Fruit fly (Drosophila melanogaster) whole organism, embryonic: ENCODE measurements around the gene CG31454.

Source experiments
- CG10147 ChIP-seq: fragments of 200-800 bp; sonication (Bioruptor generic); optimal IDR thresholded peaks from 2 replicates; lab custom pipeline; 2019; ENCODE audit warnings: missing biosample characterization, mild to moderate bottlenecking, missing genetic modification characterization, moderate library complexity
- CG10209 ChIP-seq: fragments of 200-800 bp; sonication (Bioruptor generic); optimal IDR thresholded peaks from 3 replicates; lab custom pipeline; 2017; ENCODE audit warnings: missing biosample characterization, mild to moderate bottlenecking, missing genetic modification characterization, missing genetic modification reagents
- CG10431 ChIP-seq: fragments of 200-800 bp; sonication (Bioruptor generic); optimal IDR thresholded peaks from 3 replicates; lab custom pipeline; 2018; ENCODE audit warnings: missing biosample characterization, mild to moderate bottlenecking, missing genetic modification characterization
- CG10462 ChIP-seq: fragments of 200-800 bp; sonication (Bioruptor generic); optimal IDR thresholded peaks from 2 replicates; lab custom pipeline; 2016; ENCODE audit warnings: missing biosample characterization, missing genetic modification characterization
- CG11560 ChIP-seq: fragments of 200-800 bp; sonication (Bioruptor generic); IDR thresholded peaks from 3 replicates; pipeline ENCODE4 v1.3.6; 2022; ENCODE audit warnings: missing biosample characterization, missing genetic modification characterization
- CG11696 ChIP-seq: fragments of 200-800 bp; sonication (Bioruptor generic); IDR thresholded peaks from 2 replicates; pipeline ENCODE4 v1.3.6; 2022; ENCODE audit warnings: missing biosample characterization, missing genetic modification characterization
- CG1233 ChIP-seq: fragments of 200-800 bp; sonication (Bioruptor generic); optimal IDR thresholded peaks from 4 replicates; lab custom pipeline; 2018; ENCODE audit warnings: missing biosample characterization, mild to moderate bottlenecking, missing genetic modification characterization
- CG12769 ChIP-seq: fragments of 200-800 bp; sonication (Bioruptor generic); optimal IDR thresholded peaks from 2 replicates; lab custom pipeline; 2019; ENCODE audit warnings: missing biosample characterization, mild to moderate bottlenecking, missing genetic modification characterization, moderate library complexity
- CG14860 ChIP-seq: fragments of 200-800 bp; sonication (Bioruptor generic); IDR thresholded peaks from 3 replicates; pipeline ENCODE4 v1.3.6; 2022; ENCODE audit warnings: missing biosample characterization, missing genetic modification characterization; ENCODE audit not compliant: partially characterized antibody
- CG14965 ChIP-seq: fragments of 200-800 bp; sonication (Bioruptor generic); optimal IDR thresholded peaks from 2 replicates; lab custom pipeline; 2016; ENCODE audit warnings: missing biosample characterization, missing genetic modification characterization, borderline replicate concordance
- CG15073 ChIP-seq: fragments of 200-800 bp; sonication (Bioruptor generic); optimal IDR thresholded peaks from 2 replicates; lab custom pipeline; 2016; ENCODE audit warnings: missing biosample characterization, missing genetic modification characterization
- CG16813 ChIP-seq: fragments of 200-800 bp; sonication (Bioruptor generic); IDR thresholded peaks from 3 replicates; pipeline ENCODE4 v1.3.6; 2022; ENCODE audit warnings: missing biosample characterization, missing genetic modification characterization; ENCODE audit not compliant: partially characterized antibody
- CG1832 ChIP-seq: fragments of 200-800 bp; sonication (Bioruptor generic); optimal IDR thresholded peaks from 2 replicates; lab custom pipeline; 2017; ENCODE audit warnings: missing biosample characterization, mild to moderate bottlenecking, missing genetic modification characterization, inconsistent platforms
- CG2120 ChIP-seq: fragments of 200-800 bp; sonication (Bioruptor generic); optimal IDR thresholded peaks from 3 replicates; lab custom pipeline; 2016; ENCODE audit warnings: missing biosample characterization, missing genetic modification characterization
- CG2202 ChIP-seq: fragments of 200-800 bp; sonication (Bioruptor generic); optimal IDR thresholded peaks from 2 replicates; lab custom pipeline; 2018; ENCODE audit warnings: missing biosample characterization, mild to moderate bottlenecking, missing genetic modification characterization
- CG2889 ChIP-seq: fragments of 200-800 bp; sonication (Bioruptor generic); IDR thresholded peaks from 3 replicates; pipeline ENCODE4 v1.3.6; 2022; ENCODE audit warnings: missing biosample characterization, missing genetic modification characterization
- CG3163 ChIP-seq: fragments of 200-800 bp; sonication (Bioruptor generic); optimal IDR thresholded peaks from 3 replicates; lab custom pipeline; 2016; ENCODE audit warnings: missing biosample characterization, missing genetic modification characterization
- CG3281 ChIP-seq: fragments of 200-800 bp; sonication (Bioruptor generic); optimal IDR thresholded peaks from 3 replicates; lab custom pipeline; 2017; ENCODE audit warnings: missing biosample characterization, mild to moderate bottlenecking, missing genetic modification characterization
- CG33213 ChIP-seq: fragments of 200-800 bp; sonication (Bioruptor generic); optimal IDR thresholded peaks from 3 replicates; lab custom pipeline; 2016; ENCODE audit warnings: missing biosample characterization, missing genetic modification characterization
- CG33557 ChIP-seq: fragments of 200-800 bp; sonication (Bioruptor generic); optimal IDR thresholded peaks from 2 replicates; lab custom pipeline; 2019; ENCODE audit warnings: missing biosample characterization, mild to moderate bottlenecking, missing genetic modification characterization, moderate library complexity
- CG4282 ChIP-seq: fragments of 200-800 bp; sonication (Bioruptor generic); optimal IDR thresholded peaks from 2 replicates; lab custom pipeline; 2016; ENCODE audit warnings: missing biosample characterization, missing genetic modification characterization
- CG4328 ChIP-seq: fragments of 200-800 bp; sonication (Bioruptor generic); optimal IDR thresholded peaks from 3 replicates; lab custom pipeline; 2017; ENCODE audit warnings: missing biosample characterization, missing genetic modification reagents, missing genetic modification characterization
- CG4360 ChIP-seq: fragments of 200-800 bp; sonication (Bioruptor generic); IDR thresholded peaks from 2 replicates; pipeline ENCODE4 v1.3.6; 2022; ENCODE audit warnings: missing biosample characterization, missing genetic modification characterization
- CG43689 ChIP-seq: fragments of 200-800 bp; sonication (Bioruptor generic); IDR thresholded peaks from 2 replicates; pipeline ENCODE4 v1.3.6; 2022; ENCODE audit warnings: missing biosample characterization, missing genetic modification characterization
- CG6854 ChIP-seq: fragments of 200-800 bp; sonication (Bioruptor generic); optimal IDR thresholded peaks from 3 replicates; lab custom pipeline; 2017; ENCODE audit warnings: missing biosample characterization, mild to moderate bottlenecking, missing genetic modification characterization
- CkIIα-i1 ChIP-seq: fragments of 200-800 bp; sonication (Bioruptor generic); IDR thresholded peaks from 2 replicates; pipeline ENCODE4 v1.3.6; 2022; ENCODE audit warnings: missing biosample characterization, missing genetic modification characterization
- Dbx ChIP-seq: fragments of 200-800 bp; sonication (Bioruptor generic); IDR thresholded peaks from 3 replicates; pipeline ENCODE4 v1.3.6; 2022; ENCODE audit warnings: missing biosample characterization, missing genetic modification characterization
- Deaf1 ChIP-seq: fragments of 200-800 bp; optimal IDR thresholded peaks from 3 replicates; lab custom pipeline; 2019; ENCODE audit warnings: missing biosample characterization, mild to moderate bottlenecking, missing genetic modification characterization, moderate library complexity
- HmgD ChIP-seq: fragments of 200-800 bp; sonication (Bioruptor generic); optimal IDR thresholded peaks from 3 replicates; lab custom pipeline; 2016; ENCODE audit warnings: missing biosample characterization, missing genetic modification characterization
- HmgZ ChIP-seq: fragments of 200-800 bp; sonication (Bioruptor generic); optimal IDR thresholded peaks from 2 replicates; lab custom pipeline; 2018; ENCODE audit warnings: missing biosample characterization, mild to moderate bottlenecking, missing genetic modification characterization
- Hr51 ChIP-seq, 2 experiments: fragments of 200-800 bp; sonication (Bioruptor generic); optimal IDR thresholded peaks; 2 replicates in 1 of 2; 3 replicates in 1 of 2; lab custom pipeline; 2016 to 2018; ENCODE audit warnings: missing biosample characterization in 2 of 2, missing genetic modification characterization in 2 of 2, mild to moderate bottlenecking in 1 of 2, moderate library complexity in 1 of 2
- MBD-R2 ChIP-seq: fragments of 200-800 bp; sonication (Bioruptor generic); IDR thresholded peaks from 2 replicates; pipeline ENCODE4 v1.3.6; 2022; ENCODE audit warnings: missing biosample characterization, missing genetic modification characterization
- Max ChIP-seq: fragments of 200-800 bp; sonication (Bioruptor generic); optimal IDR thresholded peaks from 2 replicates; lab custom pipeline; 2016; ENCODE audit warnings: missing biosample characterization, mild to moderate bottlenecking, missing genetic modification characterization
- Mrtf ChIP-seq: fragments of 200-800 bp; sonication (Bioruptor generic); IDR thresholded peaks from 3 replicates; pipeline ENCODE4 v1.3.6; 2022; ENCODE audit warnings: missing biosample characterization, missing genetic modification characterization
- NC2α ChIP-seq: fragments of 200-800 bp; sonication (Bioruptor generic); optimal IDR thresholded peaks from 2 replicates; lab custom pipeline; 2016; ENCODE audit warnings: missing biosample characterization, missing genetic modification characterization
- Taf1 ChIP-seq: fragments of 200-800 bp; sonication (Bioruptor generic); IDR thresholded peaks from 2 replicates; pipeline ENCODE4 v1.3.6; 2022; ENCODE audit warnings: missing biosample characterization, missing genetic modification characterization
- Trl ChIP-seq, 3 experiments: fragments of >200 bp in 2 of 3; fragments of 200-800 bp in 1 of 3; sonication (Bioruptor generic) in 1 of 3; optimal IDR thresholded peaks; 2 replicates in 1 of 3; 3 replicates in 2 of 3; lab custom pipeline; 2016 to 2017; ENCODE audit warnings: missing biosample characterization in 1 of 3, missing genetic modification characterization in 1 of 3
- YL-1 ChIP-seq: fragments of 200-800 bp; sonication (Bioruptor generic); optimal IDR thresholded peaks from 3 replicates; lab custom pipeline; 2017; ENCODE audit warnings: missing biosample characterization, mild to moderate bottlenecking, missing genetic modification characterization
- cato ChIP-seq: fragments of 200-800 bp; sonication (Bioruptor generic); optimal IDR thresholded peaks from 2 replicates; lab custom pipeline; 2016; ENCODE audit warnings: missing biosample characterization, missing genetic modification characterization, borderline replicate concordance
- crp ChIP-seq, 2 experiments: fragments of 200-800 bp; sonication (Bioruptor generic); optimal IDR thresholded peaks; 2 replicates in 1 of 2; 3 replicates in 1 of 2; lab custom pipeline; 2017; ENCODE audit warnings: missing biosample characterization in 2 of 2, missing genetic modification characterization in 2 of 2, mild to moderate bottlenecking in 1 of 2, moderate library complexity in 1 of 2
- ftz-f1 ChIP-seq: fragments of 200-800 bp; sonication (Bioruptor generic); optimal IDR thresholded peaks from 2 replicates; lab custom pipeline; 2016; ENCODE audit warnings: missing biosample characterization, missing genetic modification characterization
- gce ChIP-seq: fragments of 200-800 bp; sonication (Bioruptor generic); IDR thresholded peaks from 3 replicates; pipeline ENCODE4 v1.3.6; 2022; ENCODE audit warnings: missing biosample characterization, missing genetic modification characterization
- jigr1 ChIP-seq: fragments of 200-800 bp; sonication (Bioruptor generic); IDR thresholded peaks from 3 replicates; pipeline ENCODE4 v1.3.6; 2022; ENCODE audit warnings: missing biosample characterization, missing genetic modification characterization
- lbe ChIP-seq: fragments of 200-800 bp; sonication (Bioruptor generic); optimal IDR thresholded peaks from 2 replicates; lab custom pipeline; 2016; ENCODE audit warnings: missing biosample characterization, mild to moderate bottlenecking, missing genetic modification characterization
- pho ChIP-seq: fragments of 200-800 bp; sonication (Bioruptor generic); optimal IDR thresholded peaks from 2 replicates; lab custom pipeline; 2016; ENCODE audit warnings: missing biosample characterization, missing genetic modification characterization
- pros ChIP-seq: fragments of 200-800 bp; sonication (Bioruptor generic); optimal IDR thresholded peaks from 3 replicates; lab custom pipeline; 2019; ENCODE audit warnings: missing biosample characterization, mild to moderate bottlenecking, missing genetic modification characterization, moderate library complexity
- pzg ChIP-seq: fragments of 200-800 bp; sonication (Bioruptor generic); optimal IDR thresholded peaks from 3 replicates; lab custom pipeline; 2018; ENCODE audit warnings: missing biosample characterization, mild to moderate bottlenecking, missing genetic modification characterization, moderate library complexity
- scrt ChIP-seq: fragments of 200-800 bp; sonication (Bioruptor generic); optimal IDR thresholded peaks from 2 replicates; lab custom pipeline; 2018; ENCODE audit warnings: missing biosample characterization, mild to moderate bottlenecking, missing genetic modification characterization, moderate library complexity
- stc ChIP-seq: fragments of 200-800 bp; sonication (Bioruptor generic); IDR thresholded peaks from 2 replicates; pipeline ENCODE4 v1.3.6; 2022; ENCODE audit warnings: missing biosample characterization, missing genetic modification characterization
- ttk ChIP-seq: fragments of 200-800 bp; sonication (Bioruptor generic); IDR thresholded peaks from 2 replicates; pipeline ENCODE4 v2.1.2; 2022; ENCODE audit warnings: missing biosample characterization, missing genetic modification characterization
- zf30C ChIP-seq: fragments of 200-800 bp; sonication (Bioruptor generic); optimal IDR thresholded peaks from 3 replicates; lab custom pipeline; 2018; ENCODE audit warnings: missing biosample characterization, mild to moderate bottlenecking, missing genetic modification characterization

Gene CG31454

DNA sequence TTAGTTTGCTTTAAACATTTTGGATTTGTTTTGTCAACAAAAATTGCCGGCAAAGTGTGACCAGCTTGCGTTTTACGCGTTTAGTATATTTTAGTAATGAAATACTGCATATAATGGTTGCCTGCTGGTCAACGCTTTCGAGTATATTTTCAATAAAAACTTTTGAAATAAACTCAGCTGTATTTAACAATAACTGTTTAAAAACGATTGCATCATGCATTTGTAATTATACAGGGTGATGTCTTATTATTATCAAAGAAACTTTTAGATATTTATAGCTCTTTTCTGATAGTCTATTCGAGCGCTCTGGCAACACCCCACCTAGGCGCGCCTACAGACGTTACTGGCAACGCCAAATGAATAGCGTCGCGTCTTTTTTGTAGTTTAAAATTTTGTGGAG lies 42.3 kb downstream of the CG31454 start, which contains the start of gene Cenp-C (continued):
- TF ChIP-seq CG4360 (GFP tag; lab: Robert Waterston, UW) (no peak), CG2202 (tag; lab: Kevin White, UChicago) (no peak), CG33213 (GFP tag; lab: Kevin White, UChicago) (peak; percentile 2), CG33557 (no peak), pho (peak; percentile 35), pzg (GFP tag; lab: Kevin White, UChicago) (peak; percentile 66), CG2120 (GFP tag; lab: Kevin White, UChicago) (peak; percentile 62), Taf1 (GFP tag; lab: Robert Waterston, UW) (no peak), cato (no peak), CG15073 (no peak), ttk (GFP tag; lab: Robert Waterston, UW) (no peak), crp (GFP tag; optimal IDR thresholded peaks at IDR 0.05; lab: Kevin White, UChicago) (no peak), scrt (GFP tag; lab: Kevin White, UChicago) (no peak), CG11696 (GFP tag; lab: Robert Waterston, UW) (no peak), CG4282 (GFP tag; lab: Kevin White, UChicago) (no peak), Max (peak; percentile 36), stc (GFP tag; lab: Robert Waterston, UW) (no peak), CG3163 (GFP tag; lab: Kevin White, UChicago) (no peak), CG10147 (no peak), CkIIα-i1 (no peak), HmgD (no peak), CG2889 (GFP tag; lab: Robert Waterston, UW) (no peak), zf30C (no peak), CG12769 (no peak), jigr1 (no peak), CG14860 (GFP tag; lab: Robert Waterston, UW) (no peak), NC2α (GFP tag; lab: Kevin White, UChicago) (no peak), CG43689 (no peak), YL-1 (GFP tag; lab: Kevin White, UChicago) (peak; percentile 44), CG10431 (no peak), HmgZ (tag; lab: Kevin White, UChicago) (no peak), Deaf1 (no peak), Trl (optimal IDR thresholded peaks at IDR 0.05; lab: Kevin White, UChicago) (no peak), Trl (GFP tag; optimal IDR thresholded peaks at IDR 0.05; lab: Kevin White, UChicago) (peak; percentile 11), pros (GFP tag; lab: Kevin White, UChicago) (no peak), CG10209 (GFP tag; lab: Kevin White, UChicago) (no peak), MBD-R2 (GFP tag; lab: Robert Waterston, UW) (peak; percentile 80), CG4328 (GFP tag; lab: Kevin White, UChicago) (no peak), CG6854 (GFP tag; lab: Kevin White, UChicago) (no peak), ftz-f1 (GFP tag; lab: Kevin White, UChicago) (no peak), lbe (GFP tag; lab: Kevin White, UChicago) (no peak), Mrtf (GFP tag; lab: Robert Waterston, UW) (no peak), CG1233 (GFP tag; lab: Kevin White, UChicago) (no peak), gce (GFP tag; lab: Robert Waterston, UW) (no peak), Dbx (GFP tag; lab: Robert Waterston, UW) (no peak), CG11560 (tag; lab: Robert Waterston, UW) (no peak), CG14965 (no peak), CG3281 (GFP tag; lab: Kevin White, UChicago) (no peak), CG16813 (GFP tag; lab: Robert Waterston, UW) (no peak), CG1832 (GFP tag; lab: Kevin White, UChicago) (no peak), CG10462 (GFP tag; lab: Kevin White, UChicago) (no peak), Hr51 (GFP tag; optimal IDR thresholded peaks at IDR 0.05; lab: Kevin White, UChicago) (peak in 1 of 2 experiments; percentile 18)
